Worm (Caenorhabditis elegans): ENCODE data around the gene mms-19.

- TF ChIP-seq bed-1 (GFP tag; IDR thresholded peaks at IDR 0.05) (no peak), tbx-9 (tag; optimal IDR thresholded peaks at IDR 0.05; ENCODE audit: borderline replicate concordance) (no peak), him-1 (tag; optimal IDR thresholded peaks at IDR 0.05) (no peak), hlh-26 (GFP tag; conservative IDR thresholded peaks at IDR 0.05) (no peak), egl-18 (GFP tag; IDR thresholded peaks at IDR 0.05) (no peak), pha-4 (tag; optimal IDR thresholded peaks at IDR 0.05) (no peak), pbrm-1 (GFP tag; IDR thresholded peaks at IDR 0.05) (no peak)
Observed at ce11 chrV:5482315-5482714, 31.8 kb upstream of the mms-19 start, which contains the start of gene srg-66.

All from whole organism, young adult.